Fruit fly (Drosophila melanogaster) whole organism, embryonic: Measurements from ENCODE around the gene CG42815.
A peak's percentile ranks its signal among the peaks of the same experiment; 100 is the strongest.

Source experiments
- Adf1 ChIP-seq: fragments of 200-800 bp; sonication (Bioruptor generic); IDR thresholded peaks from 2 replicates; pipeline ENCODE4 v1.3.6; 2022; ENCODE audit warnings: missing biosample characterization, missing genetic modification characterization
- B-H1 ChIP-seq: fragments of 200-800 bp; sonication (Bioruptor generic); IDR thresholded peaks from 3 replicates; pipeline ENCODE4 v1.3.6; 2022; ENCODE audit warnings: missing biosample characterization, missing genetic modification characterization
- CG10366 ChIP-seq: fragments of 200-800 bp; sonication (Bioruptor generic); IDR thresholded peaks from 2 replicates; pipeline ENCODE4 v1.3.6; 2022; ENCODE audit warnings: missing biosample characterization, missing genetic modification characterization
- CG11085 ChIP-seq: fragments of 200-800 bp; sonication (Bioruptor generic); IDR thresholded peaks from 2 replicates; pipeline ENCODE4 v1.3.6; 2022; ENCODE audit warnings: missing biosample characterization, missing genetic modification characterization
- CG11093 ChIP-seq: fragments of 200-800 bp; sonication (Bioruptor generic); IDR thresholded peaks from 3 replicates; pipeline ENCODE4 v1.3.6; 2022; ENCODE audit warnings: missing biosample characterization, missing genetic modification characterization
- CG12236 ChIP-seq: fragments of 200-800 bp; sonication (Bioruptor generic); optimal IDR thresholded peaks from 2 replicates; lab custom pipeline; 2016; ENCODE audit warnings: missing biosample characterization, missing genetic modification characterization
- CG12299 ChIP-seq: fragments of 200-800 bp; sonication (Bioruptor generic); optimal IDR thresholded peaks from 2 replicates; lab custom pipeline; 2018; ENCODE audit warnings: missing biosample characterization, mild to moderate bottlenecking, missing genetic modification characterization
- CG13424 ChIP-seq: fragments of 200-800 bp; sonication (Bioruptor generic); optimal IDR thresholded peaks from 2 replicates; lab custom pipeline; 2019; ENCODE audit warnings: missing biosample characterization, mild to moderate bottlenecking, missing genetic modification characterization, moderate library complexity
- CG13775 ChIP-seq: fragments of 200-800 bp; sonication (Bioruptor generic); optimal IDR thresholded peaks from 3 replicates; lab custom pipeline; 2017; ENCODE audit warnings: missing biosample characterization, mild to moderate bottlenecking, missing genetic modification characterization
- CG15011 ChIP-seq: fragments of 200-800 bp; sonication (Bioruptor generic); optimal IDR thresholded peaks from 3 replicates; lab custom pipeline; 2018; ENCODE audit warnings: missing biosample characterization, mild to moderate bottlenecking, missing genetic modification characterization
- CG15479 ChIP-seq: fragments of 200-800 bp; sonication (Bioruptor generic); optimal IDR thresholded peaks from 3 replicates; lab custom pipeline; 2019; ENCODE audit warnings: missing biosample characterization, mild to moderate bottlenecking, missing genetic modification characterization, moderate library complexity
- CG15514 ChIP-seq: fragments of 200-800 bp; sonication (Bioruptor generic); optimal IDR thresholded peaks from 3 replicates; lab custom pipeline; 2017; ENCODE audit warnings: missing biosample characterization, missing genetic modification characterization, mild to moderate bottlenecking, moderate library complexity, missing genetic modification reagents
- CG1602 ChIP-seq: fragments of 200-800 bp; sonication (Bioruptor generic); optimal IDR thresholded peaks from 3 replicates; lab custom pipeline; 2016; ENCODE audit warnings: missing biosample characterization, missing genetic modification characterization
- CG17186 ChIP-seq: fragments of 200-800 bp; sonication (Bioruptor generic); optimal IDR thresholded peaks from 3 replicates; lab custom pipeline; 2017; ENCODE audit warnings: missing biosample characterization, missing genetic modification reagents, missing genetic modification characterization
- CG2889 ChIP-seq: fragments of 200-800 bp; sonication (Bioruptor generic); IDR thresholded peaks from 3 replicates; pipeline ENCODE4 v1.3.6; 2022; ENCODE audit warnings: missing biosample characterization, missing genetic modification characterization
- CG30403 ChIP-seq: fragments of 200-800 bp; sonication (Bioruptor generic); optimal IDR thresholded peaks from 3 replicates; lab custom pipeline; 2016; ENCODE audit warnings: missing biosample characterization, missing genetic modification characterization
- CG33557 ChIP-seq: fragments of 200-800 bp; sonication (Bioruptor generic); optimal IDR thresholded peaks from 2 replicates; lab custom pipeline; 2019; ENCODE audit warnings: missing biosample characterization, mild to moderate bottlenecking, missing genetic modification characterization, moderate library complexity
- CG6175 ChIP-seq: fragments of 200-800 bp; sonication (Bioruptor generic); IDR thresholded peaks from 3 replicates; pipeline ENCODE4 v1.3.6; 2022; ENCODE audit warnings: missing biosample characterization, missing genetic modification characterization
- CG7357 ChIP-seq: fragments of 200-800 bp; sonication (Bioruptor generic); IDR thresholded peaks from 3 replicates; pipeline ENCODE4 v1.3.6; 2022; ENCODE audit warnings: missing biosample characterization, missing genetic modification characterization
- CG7372 ChIP-seq: fragments of 200-800 bp; sonication (Bioruptor generic); IDR thresholded peaks from 2 replicates; pipeline ENCODE4 v1.3.6; 2022; ENCODE audit warnings: missing biosample characterization, missing genetic modification characterization
- CG8765 ChIP-seq: fragments of 200-800 bp; sonication (Bioruptor generic); IDR thresholded peaks from 2 replicates; pipeline ENCODE4 v1.3.6; 2022; ENCODE audit warnings: missing biosample characterization, missing genetic modification characterization
- E2f1 ChIP-seq: fragments of 200-800 bp; sonication (Bioruptor generic); IDR thresholded peaks from 2 replicates; pipeline ENCODE4 v1.3.6; 2022; ENCODE audit warnings: missing biosample characterization, missing genetic modification characterization
- E2f2 ChIP-seq: fragments of 200-800 bp; sonication (Bioruptor generic); IDR thresholded peaks from 2 replicates; pipeline ENCODE4 v1.3.6; 2022; ENCODE audit warnings: missing biosample characterization, missing genetic modification characterization
- GATAe ChIP-seq: fragments of 200-800 bp; sonication (Bioruptor generic); conservative IDR thresholded peaks from 2 replicates; pipeline ENCODE4 v1.3.6; 2022; ENCODE audit warnings: missing biosample characterization, missing genetic modification characterization
- Gug ChIP-seq: fragments of 200-800 bp; sonication (Bioruptor generic); IDR thresholded peaks from 4 replicates; pipeline ENCODE4 v1.3.6; 2022; ENCODE audit warnings: missing biosample characterization, missing genetic modification characterization
- Hr78 ChIP-seq, 2 experiments: fragments of 200-800 bp in 1 of 2; fragments of >200 bp in 1 of 2; sonication (Bioruptor generic) in 1 of 2; optimal IDR thresholded peaks; 2 replicates each; lab custom pipeline; 2017 to 2019; ENCODE audit warnings: missing biosample characterization in 2 of 2, missing genetic modification characterization in 2 of 2, mild to moderate bottlenecking in 1 of 2, moderate library complexity in 1 of 2
- Hsf ChIP-seq: fragments of 200-800 bp; sonication (Bioruptor generic); optimal IDR thresholded peaks from 3 replicates; lab custom pipeline; 2016; ENCODE audit warnings: missing biosample characterization, missing genetic modification characterization
- Lim3 ChIP-seq: fragments of 200-800 bp; sonication (Bioruptor generic); IDR thresholded peaks from 2 replicates; pipeline ENCODE4 v1.3.6; 2022; ENCODE audit warnings: missing biosample characterization, missing genetic modification characterization
- Med ChIP-seq: fragments of 200-800 bp; sonication (Bioruptor generic); peaks from one replicate; lab custom pipeline; 2016; ENCODE audit warnings: missing biosample characterization, missing genetic modification characterization, mild to moderate bottlenecking, inconsistent platforms, moderate library complexity
- Rx ChIP-seq: fragments of 200-800 bp; sonication (Bioruptor generic); IDR thresholded peaks from 2 replicates; pipeline ENCODE4 v1.3.6; 2022; ENCODE audit warnings: missing biosample characterization, missing genetic modification characterization
- Spps ChIP-seq: fragments of 200-800 bp; sonication (Bioruptor generic); optimal IDR thresholded peaks from 2 replicates; lab custom pipeline; 2018; ENCODE audit warnings: missing biosample characterization, mild to moderate bottlenecking, missing genetic modification characterization
- bbx ChIP-seq: fragments of 200-800 bp; sonication (Bioruptor generic); IDR thresholded peaks from 2 replicates; pipeline ENCODE4 v1.3.6; 2022; ENCODE audit warnings: missing biosample characterization, missing genetic modification characterization; ENCODE audit not compliant: partially characterized antibody
- bcd ChIP-seq: fragments of 200-800 bp; sonication (Bioruptor generic); optimal IDR thresholded peaks from 2 replicates; lab custom pipeline; 2017; ENCODE audit warnings: missing biosample characterization, mild to moderate bottlenecking, missing genetic modification characterization
- br ChIP-seq: fragments of >200 bp; optimal IDR thresholded peaks from 2 replicates; lab custom pipeline; 2017
- cg ChIP-seq: fragments of 200-800 bp; sonication (Bioruptor generic); optimal IDR thresholded peaks from 3 replicates; lab custom pipeline; 2019; ENCODE audit warnings: missing biosample characterization, mild to moderate bottlenecking, missing genetic modification characterization, moderate library complexity
- crol ChIP-seq: fragments of 200-800 bp; sonication (Bioruptor generic); IDR thresholded peaks from 2 replicates; pipeline ENCODE4 v1.3.6; 2022; ENCODE audit warnings: missing biosample characterization, missing genetic modification characterization
- dimm ChIP-seq: fragments of 200-800 bp; sonication (Bioruptor generic); IDR thresholded peaks from 2 replicates; pipeline ENCODE4 v1.3.6; 2022; ENCODE audit warnings: missing biosample characterization, missing genetic modification characterization
- dmrt11E ChIP-seq: fragments of 200-800 bp; sonication (Bioruptor generic); optimal IDR thresholded peaks from 3 replicates; lab custom pipeline; 2018; ENCODE audit warnings: missing biosample characterization, mild to moderate bottlenecking, missing genetic modification characterization, moderate library complexity
- jumu ChIP-seq: fragments of 200-800 bp; sonication (Bioruptor generic); optimal IDR thresholded peaks from 3 replicates; lab custom pipeline; 2016; ENCODE audit warnings: missing biosample characterization, missing genetic modification characterization
- nom ChIP-seq: fragments of 200-800 bp; sonication (Bioruptor generic); optimal IDR thresholded peaks from 2 replicates; lab custom pipeline; 2017; ENCODE audit warnings: missing biosample characterization, missing genetic modification characterization, mild to moderate bottlenecking, moderate library complexity, missing genetic modification reagents
- pb ChIP-seq: fragments of 200-800 bp; sonication (Bioruptor generic); optimal IDR thresholded peaks from 3 replicates; lab custom pipeline; 2016; ENCODE audit warnings: missing biosample characterization, missing genetic modification characterization
- phol ChIP-seq: fragments of 200-800 bp; sonication (Bioruptor generic); optimal IDR thresholded peaks from 3 replicates; lab custom pipeline; 2018; ENCODE audit warnings: missing biosample characterization, mild to moderate bottlenecking, missing genetic modification characterization, moderate library complexity
- pita ChIP-seq: fragments of 200-800 bp; sonication (Bioruptor generic); optimal IDR thresholded peaks from 2 replicates; lab custom pipeline; 2017; ENCODE audit warnings: missing biosample characterization, mild to moderate bottlenecking, missing genetic modification characterization
- ro ChIP-seq: fragments of 200-800 bp; sonication (Bioruptor generic); IDR thresholded peaks from 2 replicates; pipeline ENCODE4 v1.3.6; 2022; ENCODE audit warnings: missing biosample characterization, missing genetic modification characterization
- salm ChIP-seq: fragments of 200-800 bp; sonication (Bioruptor generic); optimal IDR thresholded peaks from 2 replicates; lab custom pipeline; 2018; ENCODE audit warnings: missing biosample characterization, mild to moderate bottlenecking, missing genetic modification characterization
- sens ChIP-seq: fragments of 200-800 bp; sonication (Bioruptor generic); peaks from one replicate; lab custom pipeline; 2016; ENCODE audit warnings: missing biosample characterization, missing genetic modification characterization
- slp2 ChIP-seq: fragments of 200-800 bp; sonication (Bioruptor generic); optimal IDR thresholded peaks from 2 replicates; lab custom pipeline; 2016; ENCODE audit warnings: missing biosample characterization, missing genetic modification characterization
- sna ChIP-seq: fragments of 200-800 bp; sonication (Bioruptor generic); IDR thresholded peaks from 2 replicates; pipeline ENCODE4 v1.3.6; 2022; ENCODE audit warnings: missing biosample characterization, missing genetic modification characterization; ENCODE audit not compliant: partially characterized antibody
- tio ChIP-seq: fragments of 200-800 bp; sonication (Bioruptor generic); optimal IDR thresholded peaks from 2 replicates; lab custom pipeline; 2017; ENCODE audit warnings: missing biosample characterization, missing genetic modification characterization, inconsistent platforms
- trem ChIP-seq: fragments of 200-800 bp; optimal IDR thresholded peaks from 3 replicates; lab custom pipeline; 2019; ENCODE audit warnings: missing biosample characterization, mild to moderate bottlenecking, missing genetic modification characterization, moderate library complexity
- tx ChIP-seq: fragments of 200-800 bp; sonication (Bioruptor generic); optimal IDR thresholded peaks from 2 replicates; lab custom pipeline; 2016; ENCODE audit warnings: missing biosample characterization, missing genetic modification characterization
- vfl ChIP-seq: fragments of 200-800 bp; sonication (Bioruptor generic); optimal IDR thresholded peaks from 2 replicates; lab custom pipeline; 2016; ENCODE audit warnings: missing biosample characterization, missing genetic modification characterization

CG42815 gene

DNA sequence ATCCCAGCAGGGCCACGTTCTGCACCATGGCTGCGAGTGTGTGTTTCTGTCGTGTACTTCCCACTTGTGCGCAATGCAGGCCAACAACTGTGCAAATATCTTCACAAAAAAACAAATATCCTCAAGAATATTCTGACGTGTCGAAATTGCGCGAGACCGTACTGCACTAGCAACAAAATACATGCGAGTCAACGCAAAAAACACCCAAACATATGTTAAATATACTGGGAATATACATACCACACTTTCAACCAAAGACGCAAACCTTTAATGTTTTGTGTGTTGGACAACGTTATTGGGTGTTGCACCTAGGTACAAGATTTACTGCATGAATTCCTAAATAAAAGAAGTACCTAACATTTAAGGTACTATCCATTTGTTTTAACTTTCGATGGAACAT is 10.8 kb upstream of the CG42815 start, which contains the start of gene NUCB1 (continued):
- TF ChIP-seq CG13424 (no peak), CG8765 (GFP tag; lab: Robert Waterston, UW) (no peak; the same call in 1 of the 2 replicates), CG11085 (no peak), tx (GFP tag; lab: Kevin White, UChicago) (peak; percentile 15), Gug (GFP tag; lab: Robert Waterston, UW) (no peak), sens (GFP tag; lab: Kevin White, UChicago) (peak; percentile 79), vfl (peak; percentile 29), CG6175 (GFP tag; lab: Robert Waterston, UW) (no peak; the same call in 2 of the 3 replicates), CG1602 (GFP tag; lab: Kevin White, UChicago) (peak; percentile 20), Hr78 (GFP tag; optimal IDR thresholded peaks at IDR 0.05; lab: Kevin White, UChicago) (no peak), pita (GFP tag; lab: Kevin White, UChicago) (peak; percentile 72), CG15011 (no peak), CG30403 (GFP tag; lab: Kevin White, UChicago) (peak; percentile 29), phol (peak; percentile 48), CG2889 (GFP tag; lab: Robert Waterston, UW) (no peak), tio (GFP tag; lab: Kevin White, UChicago) (no peak), CG15514 (peak; percentile 83), dimm (no peak), E2f1 (GFP tag; lab: Robert Waterston, UW) (no peak), pb (GFP tag; lab: Kevin White, UChicago) (peak; percentile 20), CG13775 (GFP tag; lab: Kevin White, UChicago) (no peak), bbx (GFP tag; lab: Robert Waterston, UW) (no peak; the same call in 1 of the 2 replicates), B-H1 (no peak), GATAe (GFP tag; lab: Robert Waterston, UW) (no peak), CG10366 (GFP tag; lab: Robert Waterston, UW) (peak; percentile 12; the same call in 1 of the 2 replicates), bcd (GFP tag; lab: Kevin White, UChicago) (peak; percentile 40), CG11093 (GFP tag; lab: Robert Waterston, UW) (no peak), crol (GFP tag; lab: Robert Waterston, UW) (no peak), CG7372 (no peak), CG17186 (GFP tag; lab: Kevin White, UChicago) (peak; percentile 79), trem (tag; lab: Kevin White, UChicago) (peak; percentile 82), Hsf (GFP tag; lab: Kevin White, UChicago) (peak; percentile 37), nom (no peak), Rx (GFP tag; lab: Robert Waterston, UW) (no peak), CG15479 (GFP tag; lab: Kevin White, UChicago) (peak; percentile 71), CG12236 (GFP tag; lab: Kevin White, UChicago) (no peak), cg (no peak), ro (GFP tag; lab: Robert Waterston, UW) (no peak), jumu (GFP tag; lab: Kevin White, UChicago) (peak; percentile 8), Med (peak; percentile 94), dmrt11E (tag; lab: Kevin White, UChicago) (peak; percentile 12), CG33557 (peak; percentile 25), CG12299 (tag; lab: Kevin White, UChicago) (no peak), salm (tag; lab: Kevin White, UChicago) (no peak), Spps (peak; percentile 21), slp2 (GFP tag; lab: Kevin White, UChicago) (peak; percentile 19), E2f2 (GFP tag; lab: Robert Waterston, UW) (peak; percentile 24; the same call in 1 of the 2 replicates), sna (GFP tag; lab: Robert Waterston, UW) (no peak), CG7357 (GFP tag; lab: Robert Waterston, UW) (no peak), Adf1 (GFP tag; lab: Robert Waterston, UW) (no peak), br (lab: Kevin White, UChicago) (no peak), Lim3 (no peak)
